In the genomic region with DNA sequence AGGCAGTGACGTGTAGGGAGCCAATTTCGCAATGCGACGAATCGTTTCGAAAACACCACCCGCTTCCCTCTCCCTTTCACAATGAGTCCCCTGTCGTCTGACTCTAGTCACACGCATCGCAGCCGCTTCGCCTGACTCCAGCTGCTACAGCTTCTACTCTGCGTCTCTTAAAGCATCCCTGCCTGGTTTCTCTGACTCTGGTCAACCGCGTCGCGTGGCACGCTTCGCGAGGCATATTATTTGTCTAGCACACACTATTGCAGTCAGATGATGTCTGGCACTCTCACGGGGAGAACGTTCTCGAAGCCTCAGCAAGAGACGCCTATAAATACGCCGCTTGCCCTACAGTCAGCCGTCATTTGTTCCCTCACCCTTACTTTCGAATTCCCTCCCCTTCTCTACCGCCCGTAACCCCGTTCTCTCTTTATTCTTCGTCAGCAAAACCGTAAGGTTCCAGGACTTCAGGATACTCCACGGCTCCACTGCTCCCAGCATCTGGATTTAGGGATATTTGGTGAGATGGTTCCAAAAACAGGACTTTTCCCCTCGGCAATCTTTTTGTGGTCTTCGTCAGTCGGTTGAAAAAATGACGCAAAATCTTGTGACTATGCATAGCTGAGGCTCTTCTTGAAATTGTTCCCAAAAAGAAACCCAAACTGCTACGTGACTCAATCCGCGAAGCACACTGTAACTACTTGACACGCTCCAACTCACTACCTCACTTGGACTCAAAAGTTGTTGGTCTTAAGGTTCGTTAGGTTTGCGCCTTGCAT, we compare ENCODE assay signal across 3 worm cellular contexts.
TF ChIP-seq lines count a peak whose summit lies in the region.

No protein-coding gene starts in this region.

TF ChIP-seq in whole organism, L1 larva, 84 proteins besides CTCF, POLR2A, EP300 and RAD21 (continued from another document and continues in another):
- peak; percentile 15 for TF ChIP-seq unc-30 (tag; optimal IDR thresholded peaks at IDR 0.05; lab: Kevin White, UChicago)
- TF ChIP-seq skn-1 (tag; optimal IDR thresholded peaks at IDR 0.05; lab: Kevin White, UChicago): peak; percentile 87
- peak; percentile 85 for TF ChIP-seq mab-9 (GFP tag; IDR thresholded peaks at IDR 0.05; lab: Robert Waterston, UW)
- TF ChIP-seq blmp-1 (tag; optimal IDR thresholded peaks at IDR 0.05; lab: Kevin White, UChicago): peak; percentile 90
- peak; percentile 97 for TF ChIP-seq C16A3.4 (tag; optimal IDR thresholded peaks at IDR 0.05; lab: Kevin White, UChicago)
- TF ChIP-seq nhr-77 (tag; optimal IDR thresholded peaks at IDR 0.05; lab: Kevin White, UChicago): peak; percentile 99
- TF ChIP-seq nhr-11 (tag; optimal IDR thresholded peaks at IDR 0.05; lab: Kevin White, UChicago): peak; percentile 94
- TF ChIP-seq fos-1 (tag; optimal IDR thresholded peaks at IDR 0.05; lab: Kevin White, UChicago): peak; percentile 95
- peak; percentile 98 for TF ChIP-seq unc-86 (tag; optimal IDR thresholded peaks at IDR 0.05; lab: Kevin White, UChicago)
- peak; percentile 94 for TF ChIP-seq irx-1 (tag; optimal IDR thresholded peaks at IDR 0.05; lab: Kevin White, UChicago)
- peak; percentile 97 for TF ChIP-seq zip-4 (GFP tag; optimal IDR thresholded peaks at IDR 0.05; lab: Kevin White, UChicago)
- peak; percentile 94 for TF ChIP-seq nhr-237 (tag; optimal IDR thresholded peaks at IDR 0.05; lab: Kevin White, UChicago)
- TF ChIP-seq tlp-1 (tag; optimal IDR thresholded peaks at IDR 0.05; lab: Kevin White, UChicago): no peak
- peak; percentile 97 for TF ChIP-seq nhr-90 (tag; optimal IDR thresholded peaks at IDR 0.05; lab: Kevin White, UChicago; ENCODE audit: poor library complexity)
- peak; percentile 90 for TF ChIP-seq snpc-4 (tag; optimal IDR thresholded peaks at IDR 0.05; lab: Kevin White, UChicago)
- TF ChIP-seq elt-2 (tag; optimal IDR thresholded peaks at IDR 0.05; lab: Kevin White, UChicago): peak; percentile 82
- TF ChIP-seq aha-1 (tag; optimal IDR thresholded peaks at IDR 0.05; lab: Kevin White, UChicago): peak; percentile 74
- TF ChIP-seq C04F5.9 (tag; optimal IDR thresholded peaks at IDR 0.05; lab: Kevin White, UChicago): peak; percentile 84
- TF ChIP-seq rnt-1 (tag; optimal IDR thresholded peaks at IDR 0.05; lab: Kevin White, UChicago): peak; percentile 84
- peak; percentile 98 for TF ChIP-seq dsc-1 (tag; optimal IDR thresholded peaks at IDR 0.05; lab: Kevin White, UChicago)
- peak; percentile 88 for TF ChIP-seq sup-37 (GFP tag; optimal IDR thresholded peaks at IDR 0.05; lab: Kevin White, UChicago)
- TF ChIP-seq aly-2 (tag; optimal IDR thresholded peaks at IDR 0.05; lab: Kevin White, UChicago): peak; percentile 73
- no peak for TF ChIP-seq hlh-17 (GFP tag; optimal IDR thresholded peaks at IDR 0.05; lab: Kevin White, UChicago; ENCODE audit: borderline replicate concordance)
- TF ChIP-seq tbx-2 (tag; optimal IDR thresholded peaks at IDR 0.05; lab: Kevin White, UChicago): peak; percentile 99
- peak; percentile 95 for TF ChIP-seq grh-1 (GFP tag; IDR thresholded peaks at IDR 0.05; lab: Robert Waterston, UW)
- TF ChIP-seq alr-1 (tag; optimal IDR thresholded peaks at IDR 0.05; lab: Kevin White, UChicago; ENCODE audit: borderline replicate concordance): no peak
- TF ChIP-seq unc-98 (GFP tag; IDR thresholded peaks at IDR 0.05; lab: Robert Waterston, UW): peak; percentile 72; the same call in 1 of the 2 replicates
- TF ChIP-seq lin-13 (GFP tag; optimal IDR thresholded peaks at IDR 0.05; lab: Kevin White, UChicago): peak; percentile 99
- TF ChIP-seq ceh-63 (GFP tag; optimal IDR thresholded peaks at IDR 0.05; lab: Kevin White, UChicago): no peak
- peak; percentile 86 for TF ChIP-seq lir-3 (tag; optimal IDR thresholded peaks at IDR 0.05; lab: Kevin White, UChicago; ENCODE audit: poor library complexity)
- TF ChIP-seq isw-1 (GFP tag; IDR thresholded peaks at IDR 0.05; lab: Robert Waterston, UW): peak; percentile 91
- TF ChIP-seq nhr-76 (tag; optimal IDR thresholded peaks at IDR 0.05; lab: Kevin White, UChicago): peak; percentile 89
- TF ChIP-seq egl-13 (tag; optimal IDR thresholded peaks at IDR 0.05; lab: Kevin White, UChicago): peak; percentile 97
- peak; percentile 50 for TF ChIP-seq pqm-1 (tag; optimal IDR thresholded peaks at IDR 0.05; lab: Kevin White, UChicago)
- no peak for TF ChIP-seq ets-5 (GFP tag; IDR thresholded peaks at IDR 0.05; lab: Robert Waterston, UW)
- peak; percentile 96 for TF ChIP-seq nhr-19 (GFP tag; conservative IDR thresholded peaks at IDR 0.05; lab: Robert Waterston, UW)
- TF ChIP-seq Y116A8C.19 (tag; optimal IDR thresholded peaks at IDR 0.05; lab: Kevin White, UChicago; ENCODE audit: borderline replicate concordance): no peak
- TF ChIP-seq ceh-82 (tag; optimal IDR thresholded peaks at IDR 0.05; lab: Kevin White, UChicago): peak; percentile 72 to 94 (median 91)
- TF ChIP-seq nhr-12 (tag; optimal IDR thresholded peaks at IDR 0.05; lab: Kevin White, UChicago): peak; percentile 70

TF ChIP-seq in whole organism, L3 larva, 47 proteins besides CTCF, POLR2A, EP300 and RAD21 (continued from another document):
- TF ChIP-seq mml-1 (tag; optimal IDR thresholded peaks at IDR 0.05; lab: Kevin White, UChicago) (peak; percentile 51), unc-62 (GFP tag; optimal IDR thresholded peaks at IDR 0.05; lab: Kevin White, UChicago) (peak; percentile 93), nhr-11 (tag; optimal IDR thresholded peaks at IDR 0.05; lab: Kevin White, UChicago) (peak; percentile 99), mdl-1 (tag; optimal IDR thresholded peaks at IDR 0.05; lab: Kevin White, UChicago) (peak; percentile 97), ceh-9 (tag; optimal IDR thresholded peaks at IDR 0.05; lab: Kevin White, UChicago) (peak; percentile 87), nhr-25 (tag; optimal IDR thresholded peaks at IDR 0.05; lab: Kevin White, UChicago) (peak; percentile 99), egl-27 (tag; optimal IDR thresholded peaks at IDR 0.05; lab: Kevin White, UChicago) (peak; percentile 78), unc-39 (tag; optimal IDR thresholded peaks at IDR 0.05; lab: Kevin White, UChicago) (peak; percentile 15), nhr-23 (tag; optimal IDR thresholded peaks at IDR 0.05; lab: Kevin White, UChicago) (peak; percentile 98), daf-12 (tag; optimal IDR thresholded peaks at IDR 0.05; lab: Kevin White, UChicago) (no peak), eor-1 (tag; optimal IDR thresholded peaks at IDR 0.05; lab: Kevin White, UChicago) (peak; percentile 17 to 46), skn-1 (tag; optimal IDR thresholded peaks at IDR 0.05; lab: Kevin White, UChicago) (peak; percentile 69), ceh-28 (tag; optimal IDR thresholded peaks at IDR 0.05; lab: Kevin White, UChicago) (peak; percentile 94), ceh-16 (tag; optimal IDR thresholded peaks at IDR 0.05; lab: Kevin White, UChicago) (no peak), nhr-67 (tag; optimal IDR thresholded peaks at IDR 0.05; lab: Kevin White, UChicago) (no peak), lsy-12 (tag; optimal IDR thresholded peaks at IDR 0.05; lab: Kevin White, UChicago) (peak; percentile 96), elt-3 (tag; optimal IDR thresholded peaks at IDR 0.05; lab: Kevin White, UChicago) (peak; percentile 16 to 66 (median 20)), elt-1 (tag; optimal IDR thresholded peaks at IDR 0.05; lab: Kevin White, UChicago) (peak; percentile 20), ztf-4 (tag; optimal IDR thresholded peaks at IDR 0.05; lab: Kevin White, UChicago) (peak; percentile 81), lin-39 (tag; optimal IDR thresholded peaks at IDR 0.05; lab: Kevin White, UChicago) (peak; percentile 100), R02D3.7 (tag; optimal IDR thresholded peaks at IDR 0.05; lab: Kevin White, UChicago) (peak; percentile 84), fos-1 (tag; optimal IDR thresholded peaks at IDR 0.05; lab: Kevin White, UChicago) (peak; percentile 89), nhr-43 (tag; optimal IDR thresholded peaks at IDR 0.05; lab: Kevin White, UChicago; ENCODE audit: poor library complexity, severe bottlenecking) (peak; percentile 95), nfya-1 (tag; optimal IDR thresholded peaks at IDR 0.05; lab: Kevin White, UChicago; ENCODE audit: insufficient read depth) (peak; percentile 96), aly-2 (tag; optimal IDR thresholded peaks at IDR 0.05; lab: Kevin White, UChicago) (no peak), snpc-4 (tag; optimal IDR thresholded peaks at IDR 0.05; lab: Kevin White, UChicago) (peak; percentile 74), nhr-77 (tag; optimal IDR thresholded peaks at IDR 0.05; lab: Kevin White, UChicago) (peak; percentile 23), tbx-2 (tag; optimal IDR thresholded peaks at IDR 0.05; lab: Kevin White, UChicago) (peak; percentile 95), elt-2 (tag; optimal IDR thresholded peaks at IDR 0.05; lab: Kevin White, UChicago) (peak; percentile 93), pqm-1 (tag; optimal IDR thresholded peaks at IDR 0.05; lab: Kevin White, UChicago) (peak; percentile 90)

TF ChIP-seq in whole organism, young adult, 124 proteins besides CTCF, POLR2A, EP300 and RAD21 (continued from another document and continues in another):
- TF ChIP-seq T07F8.4 (tag; optimal IDR thresholded peaks at IDR 0.05; lab: Kevin White, UChicago) (peak; percentile 57), Y67H2A.10 (GFP tag; conservative IDR thresholded peaks at IDR 0.05; lab: Robert Waterston, UW) (peak; percentile 97), attf-5 (GFP tag; optimal IDR thresholded peaks at IDR 0.05; lab: Kevin White, UChicago) (peak; percentile 87), fkh-3 (tag; optimal IDR thresholded peaks at IDR 0.05; lab: Kevin White, UChicago) (peak; percentile 82), mxl-1 (tag; optimal IDR thresholded peaks at IDR 0.05; lab: Kevin White, UChicago) (peak; percentile 49), F37B4.10 (GFP tag; IDR thresholded peaks at IDR 0.05; lab: Robert Waterston, UW) (peak; percentile 77; the same call in 1 of the 2 replicates), Y53F4B.3 (GFP tag; IDR thresholded peaks at IDR 0.05; lab: Robert Waterston, UW) (no peak), aptf-2 (GFP tag; conservative IDR thresholded peaks at IDR 0.05; lab: Robert Waterston, UW) (no peak), egl-44 (GFP tag; IDR thresholded peaks at IDR 0.05; lab: Robert Waterston, UW) (peak; percentile 87; the same call in 1 of the 2 replicates), cebp-2 (GFP tag; IDR thresholded peaks at IDR 0.05; lab: Robert Waterston, UW) (0 out of 2 replicates have a peak, but pooled peaks have one; percentile 3), ceh-100 (GFP tag; IDR thresholded peaks at IDR 0.05; lab: Robert Waterston, UW) (no peak), madf-3 (GFP tag; IDR thresholded peaks at IDR 0.05; lab: Robert Waterston, UW) (peak; percentile 97), pha-4 (tag; optimal IDR thresholded peaks at IDR 0.05; lab: Kevin White, UChicago) (peak; percentile 81), snpc-1.1 (tag; optimal IDR thresholded peaks at IDR 0.05; lab: Kevin White, UChicago; ENCODE audit: insufficient read depth) (no peak), dpff-1 (tag; optimal IDR thresholded peaks at IDR 0.05; lab: Kevin White, UChicago) (peak; percentile 68), zim-3 (tag; optimal IDR thresholded peaks at IDR 0.05; lab: Kevin White, UChicago) (peak; percentile 47), attf-3 (GFP tag; conservative IDR thresholded peaks at IDR 0.05; lab: Robert Waterston, UW) (0 out of 2 replicates have a peak, but pooled peaks have one; percentile 26), mel-28 (tag; optimal IDR thresholded peaks at IDR 0.05; lab: Kevin White, UChicago; ENCODE audit: borderline replicate concordance) (peak; percentile 87), mes-4 (tag; optimal IDR thresholded peaks at IDR 0.05; lab: Kevin White, UChicago) (no peak), madf-10 (tag; optimal IDR thresholded peaks at IDR 0.05; lab: Kevin White, UChicago) (peak; percentile 93), efl-1 (GFP tag; optimal IDR thresholded peaks at IDR 0.05; lab: Kevin White, UChicago) (no peak), F39B2.1 (GFP tag; IDR thresholded peaks at IDR 0.05; lab: Robert Waterston, UW) (no peak), die-1 (tag; optimal IDR thresholded peaks at IDR 0.05; lab: Kevin White, UChicago) (peak; percentile 47), akir-1 (GFP tag; optimal IDR thresholded peaks at IDR 0.05; lab: Kevin White, UChicago) (peak; percentile 27), B0336.3 (GFP tag; IDR thresholded peaks at IDR 0.05; lab: Robert Waterston, UW) (peak; percentile 93), ztf-3 (GFP tag; optimal IDR thresholded peaks at IDR 0.05; lab: Kevin White, UChicago) (peak; percentile 83), hmg-20 (GFP tag; IDR thresholded peaks at IDR 0.05; lab: Robert Waterston, UW) (peak; percentile 15; the same call in 1 of the 2 replicates), ceh-58 (GFP tag; IDR thresholded peaks at IDR 0.05; lab: Robert Waterston, UW) (no peak), lir-1 (GFP tag; conservative IDR thresholded peaks at IDR 0.05; lab: Robert Waterston, UW) (peak; percentile 79), snpc-1.3 (tag; optimal IDR thresholded peaks at IDR 0.05; lab: Kevin White, UChicago; ENCODE audit: insufficient read depth) (peak; percentile 43), ztf-18 (tag; optimal IDR thresholded peaks at IDR 0.05; lab: Kevin White, UChicago) (peak; percentile 56), F10E7.11 (tag; optimal IDR thresholded peaks at IDR 0.05; lab: Kevin White, UChicago) (no peak), sea-2 (GFP tag; IDR thresholded peaks at IDR 0.05; lab: Robert Waterston, UW) (peak; percentile 77), ztf-25 (GFP tag; IDR thresholded peaks at IDR 0.05; lab: Robert Waterston, UW) (no peak), ceh-27 (GFP tag; optimal IDR thresholded peaks at IDR 0.05; lab: Kevin White, UChicago) (peak; percentile 97), tlf-1 (GFP tag; optimal IDR thresholded peaks at IDR 0.05; lab: Kevin White, UChicago) (peak; percentile 93), repo-1 (tag; optimal IDR thresholded peaks at IDR 0.05; lab: Kevin White, UChicago) (peak; percentile 78), ZK185.1 (tag; optimal IDR thresholded peaks at IDR 0.05; lab: Kevin White, UChicago; ENCODE audit: poor library complexity, severe bottlenecking) (peak; percentile 73), C17E4.6 (GFP tag; IDR thresholded peaks at IDR 0.05; lab: Robert Waterston, UW) (no peak), sdz-38 (tag; optimal IDR thresholded peaks at IDR 0.05; lab: Kevin White, UChicago) (no peak), attf-6 (GFP tag; IDR thresholded peaks at IDR 0.05; lab: Robert Waterston, UW) (no peak), madf-8 (GFP tag; conservative IDR thresholded peaks at IDR 0.05; lab: Robert Waterston, UW) (no peak), sptf-2 (GFP tag; optimal IDR thresholded peaks at IDR 0.05; lab: Kevin White, UChicago) (no peak), ztf-22 (GFP tag; optimal IDR thresholded peaks at IDR 0.05; lab: Kevin White, UChicago) (peak; percentile 77), chd-7 (tag; optimal IDR thresholded peaks at IDR 0.05; lab: Kevin White, UChicago) (peak; percentile 99), Y79H2A.3 (GFP tag; conservative IDR thresholded peaks at IDR 0.05; lab: Robert Waterston, UW) (no peak), B0035.1 (tag; optimal IDR thresholded peaks at IDR 0.05; lab: Kevin White, UChicago) (peak; percentile 87), let-607 (tag; optimal IDR thresholded peaks at IDR 0.05; lab: Kevin White, UChicago) (peak; percentile 88 to 93), unc-62 (GFP tag; optimal IDR thresholded peaks at IDR 0.05; lab: Kevin White, UChicago) (peak; percentile 85), K11D2.4 (GFP tag; IDR thresholded peaks at IDR 0.05; lab: Robert Waterston, UW) (peak; percentile 93), let-526 (GFP tag; IDR thresholded peaks at IDR 0.05; lab: Robert Waterston, UW) (peak; percentile 91), lin-54 (GFP tag; optimal IDR thresholded peaks at IDR 0.05; lab: Kevin White, UChicago) (peak; percentile 42), lsy-27 (tag; optimal IDR thresholded peaks at IDR 0.05; lab: Kevin White, UChicago; ENCODE audit: borderline replicate concordance, insufficient read depth) (no peak), egrh-3 (GFP tag; IDR thresholded peaks at IDR 0.05; lab: Robert Waterston, UW) (peak; percentile 67), ceh-40 (GFP tag; IDR thresholded peaks at IDR 0.05; lab: Robert Waterston, UW) (no peak), mcd-1 (GFP tag; IDR thresholded peaks at IDR 0.05; lab: Robert Waterston, UW) (peak; percentile 85), lin-35 (GFP tag; optimal IDR thresholded peaks at IDR 0.05; lab: Kevin White, UChicago) (peak in 2 of 3 experiments; percentile 40 to 59), ztf-28 (GFP tag; IDR thresholded peaks at IDR 0.05; lab: Robert Waterston, UW) (no peak), lag-1 (GFP tag; IDR thresholded peaks at IDR 0.05; lab: Robert Waterston, UW) (0 out of 2 replicates have a peak, but pooled peaks have one; percentile 67)
